Worm (Caenorhabditis elegans) whole organism, young adult: ENCODE data around the gene Y55F3AM.21.
A peak's percentile ranks its signal among the peaks of the same experiment; 100 is the strongest.

Source experiments
- B0019.2 ChIP-seq: fragments of 200-800 bp; sonication (Bioruptor generic); conservative IDR thresholded peaks from 2 replicates; pipeline ENCODE4 v1.3.6; 2022; ENCODE audit warnings: missing genetic modification reagents, missing genetic modification characterization, missing compliant biosample characterization
- C17E4.6 ChIP-seq: fragments of 200-800 bp; sonication (Bioruptor generic); IDR thresholded peaks from 2 replicates; pipeline ENCODE4 v1.3.6; 2022; ENCODE audit warnings: missing genetic modification reagents, missing genetic modification characterization, missing compliant biosample characterization
- D2030.7 ChIP-seq: fragments of 200-800 bp; sonication (Bioruptor generic); IDR thresholded peaks from 2 replicates; pipeline ENCODE4 v1.3.6; 2022; ENCODE audit warnings: missing genetic modification reagents, missing genetic modification characterization, missing compliant biosample characterization
- F22D6.2 ChIP-seq: sonication (generic microtip); optimal IDR thresholded peaks from 2 replicates; lab custom pipeline; 2016; ENCODE audit warnings: mild to moderate bottlenecking, missing genetic modification characterization, missing compliant biosample characterization
- F33H1.4 ChIP-seq: fragments of 200-800 bp; sonication (Bioruptor generic); IDR thresholded peaks from 2 replicates; pipeline ENCODE4 v1.3.6; 2022; ENCODE audit warnings: missing genetic modification reagents, missing genetic modification characterization, missing compliant biosample characterization
- K12H6.12 ChIP-seq: fragments of 200-800 bp; sonication (Bioruptor generic); optimal IDR thresholded peaks from 2 replicates; lab custom pipeline; 2018; ENCODE audit warnings: mild to moderate bottlenecking, missing genetic modification characterization, missing compliant biosample characterization
- Y56A3A.18 ChIP-seq: fragments of 200-800 bp; sonication (Bioruptor generic); IDR thresholded peaks from 2 replicates; pipeline ENCODE4 v1.3.6; 2022; ENCODE audit warnings: missing genetic modification reagents, missing genetic modification characterization, missing compliant biosample characterization
- Y95B8A.8 ChIP-seq: fragments of 200-800 bp; sonication (Bioruptor generic); IDR thresholded peaks from 2 replicates; pipeline ENCODE4 v1.3.6; 2022; ENCODE audit warnings: missing genetic modification reagents, missing genetic modification characterization, missing compliant biosample characterization
- aptf-2 ChIP-seq: fragments of 200-800 bp; sonication (Bioruptor generic); conservative IDR thresholded peaks from 2 replicates; pipeline ENCODE4 v1.3.6; 2022; ENCODE audit warnings: missing genetic modification reagents, missing genetic modification characterization, missing compliant biosample characterization
- aptf-3 ChIP-seq: fragments of 200-800 bp; sonication (Bioruptor generic); IDR thresholded peaks from 2 replicates; pipeline ENCODE4 v1.3.6; 2022; ENCODE audit warnings: missing genetic modification characterization, missing compliant biosample characterization
- atf-7 ChIP-seq: sonication (generic microtip); optimal IDR thresholded peaks from 2 replicates; lab custom pipeline; 2017; ENCODE audit warnings: mild to moderate bottlenecking, missing genetic modification characterization, missing compliant biosample characterization
- attf-3 ChIP-seq: fragments of 200-800 bp; sonication (Bioruptor generic); conservative IDR thresholded peaks from 2 replicates; pipeline ENCODE4 v1.3.6; 2022; ENCODE audit warnings: missing genetic modification reagents, missing genetic modification characterization, missing compliant biosample characterization
- attf-5 ChIP-seq: fragments of 200-800 bp; sonication (Bioruptor generic); optimal IDR thresholded peaks from 2 replicates; lab custom pipeline; 2018; ENCODE audit warnings: mild to moderate bottlenecking, missing genetic modification characterization, missing compliant biosample characterization
- attf-6 ChIP-seq: fragments of 200-800 bp; sonication (Bioruptor generic); IDR thresholded peaks from 2 replicates; pipeline ENCODE4 v1.3.6; 2022; ENCODE audit warnings: missing genetic modification reagents, missing genetic modification characterization, missing compliant biosample characterization
- bed-1 ChIP-seq: fragments of 200-800 bp; sonication (Bioruptor generic); IDR thresholded peaks from 2 replicates; pipeline ENCODE4 v1.3.6; 2022; ENCODE audit warnings: missing genetic modification reagents, missing genetic modification characterization, missing compliant biosample characterization
- bed-2 ChIP-seq: fragments of 200-800 bp; sonication (Bioruptor generic); IDR thresholded peaks from 2 replicates; pipeline ENCODE4 v1.3.6; 2022; ENCODE audit warnings: missing genetic modification reagents, missing genetic modification characterization, missing compliant biosample characterization
- ceh-40 ChIP-seq: fragments of 200-800 bp; sonication (Bioruptor generic); IDR thresholded peaks from 2 replicates; pipeline ENCODE4 v1.3.6; 2022; ENCODE audit warnings: missing genetic modification characterization, missing compliant biosample characterization
- chd-7 ChIP-seq: sonication (generic microtip); optimal IDR thresholded peaks from 2 replicates; lab custom pipeline; 2016; ENCODE audit warnings: mild to moderate bottlenecking, missing genetic modification characterization, moderate library complexity, missing compliant biosample characterization
- die-1 ChIP-seq: sonication (generic microtip); optimal IDR thresholded peaks from 2 replicates; lab custom pipeline; 2016; ENCODE audit warnings: missing genotype, mild to moderate bottlenecking, missing genetic modification characterization, missing compliant biosample characterization
- dpl-1 ChIP-seq: fragments of 150-350 bp; optimal IDR thresholded peaks from 2 replicates; lab custom pipeline; 2014; ENCODE audit warnings: missing biosample characterization, missing genetic modification reagents, missing genetic modification characterization
- egl-18 ChIP-seq: fragments of 200-800 bp; sonication (Bioruptor generic); IDR thresholded peaks from 2 replicates; pipeline ENCODE4 v1.3.6; 2022; ENCODE audit warnings: missing genetic modification reagents, missing genetic modification characterization, missing compliant biosample characterization
- egl-44 ChIP-seq: fragments of 200-800 bp; sonication (Bioruptor generic); IDR thresholded peaks from 2 replicates; pipeline ENCODE4 v1.3.6; 2022; ENCODE audit warnings: missing genetic modification reagents, missing genetic modification characterization, missing compliant biosample characterization
- egrh-3 ChIP-seq: fragments of 200-800 bp; sonication (Bioruptor generic); IDR thresholded peaks from 2 replicates; pipeline ENCODE4 v1.3.6; 2022; ENCODE audit warnings: missing genetic modification reagents, missing genetic modification characterization, missing compliant biosample characterization
- ets-4 ChIP-seq: fragments of 200-800 bp; sonication (Bioruptor generic); optimal IDR thresholded peaks from 2 replicates; lab custom pipeline; 2018; ENCODE audit warnings: mild to moderate bottlenecking, missing genetic modification characterization, missing compliant biosample characterization
- fkh-3 ChIP-seq: sonication (generic microtip); optimal IDR thresholded peaks from 2 replicates; lab custom pipeline; 2016; ENCODE audit warnings: mild to moderate bottlenecking, missing genetic modification characterization, missing compliant biosample characterization
- gei-17 ChIP-seq: fragments of 200-800 bp; sonication (Bioruptor generic); optimal IDR thresholded peaks from 2 replicates; lab custom pipeline; 2018; ENCODE audit warnings: mild to moderate bottlenecking, missing genetic modification characterization, missing compliant biosample characterization
- hlh-26 ChIP-seq: fragments of 200-800 bp; sonication (Bioruptor generic); conservative IDR thresholded peaks from 2 replicates; pipeline ENCODE4 v1.3.6; 2022; ENCODE audit warnings: missing genetic modification reagents, missing genetic modification characterization, missing compliant biosample characterization
- hmg-1.2 ChIP-seq: fragments of 200-800 bp; sonication (Bioruptor generic); IDR thresholded peaks from 2 replicates; pipeline ENCODE4 v1.3.6; 2022; ENCODE audit warnings: missing genetic modification reagents, missing genetic modification characterization, missing compliant biosample characterization
- hsf-1 ChIP-seq: fragments of 200-800 bp; sonication (Bioruptor generic); IDR thresholded peaks from 2 replicates; pipeline ENCODE4 v1.3.6; 2022; ENCODE audit warnings: missing genetic modification reagents, missing genetic modification characterization, missing compliant biosample characterization
- lin-40 ChIP-seq: sonication (generic microtip); optimal IDR thresholded peaks from 2 replicates; lab custom pipeline; 2016; ENCODE audit warnings: missing genetic modification characterization, mild to moderate bottlenecking, missing compliant biosample characterization, missing genotype, missing genetic modification reagents
- lir-1 ChIP-seq: fragments of 200-800 bp; sonication (Bioruptor generic); conservative IDR thresholded peaks from 2 replicates; pipeline ENCODE4 v1.3.6; 2022; ENCODE audit warnings: missing genetic modification reagents, missing genetic modification characterization, missing compliant biosample characterization
- madf-3 ChIP-seq: fragments of 200-800 bp; sonication (Bioruptor generic); IDR thresholded peaks from 2 replicates; pipeline ENCODE4 v1.3.6; 2022; ENCODE audit warnings: missing genetic modification reagents, missing genetic modification characterization, missing compliant biosample characterization
- madf-8 ChIP-seq: fragments of 200-800 bp; sonication (Bioruptor generic); conservative IDR thresholded peaks from 2 replicates; pipeline ENCODE4 v1.3.6; 2022; ENCODE audit warnings: missing genetic modification reagents, missing genetic modification characterization, missing compliant biosample characterization
- mel-28 ChIP-seq: sonication (generic microtip); optimal IDR thresholded peaks from 2 replicates; lab custom pipeline; 2016; ENCODE audit warnings: borderline replicate concordance, mild to moderate bottlenecking, missing genetic modification characterization, missing compliant biosample characterization
- nfya-1 ChIP-seq: sonication (generic microtip); optimal IDR thresholded peaks from 2 replicates; lab custom pipeline; 2017; ENCODE audit warnings: antibody characterized with exemption, missing compliant biosample characterization, missing genetic modification characterization, borderline replicate concordance; ENCODE audit not compliant: insufficient read depth
- nfyb-1 ChIP-seq: fragments of 200-800 bp; sonication (Bioruptor generic); IDR thresholded peaks from 2 replicates; pipeline ENCODE4 v1.3.6; 2022; ENCODE audit warnings: missing genetic modification reagents, missing genetic modification characterization, missing compliant biosample characterization
- nhr-90 ChIP-seq: sonication (generic microtip); optimal IDR thresholded peaks from 2 replicates; lab custom pipeline; 2016; ENCODE audit warnings: missing genotype, mild to moderate bottlenecking, missing genetic modification characterization, missing compliant biosample characterization
- pbrm-1 ChIP-seq: fragments of 200-800 bp; sonication (Bioruptor generic); IDR thresholded peaks from 2 replicates; pipeline ENCODE4 v1.3.6; 2022; ENCODE audit warnings: missing genetic modification reagents, missing genetic modification characterization, missing compliant biosample characterization
- rcor-1 ChIP-seq: fragments of 200-800 bp; sonication (Bioruptor generic); IDR thresholded peaks from 2 replicates; pipeline ENCODE4 v1.3.6; 2022; ENCODE audit warnings: missing genetic modification reagents, missing genetic modification characterization, missing compliant biosample characterization
- rec-8 ChIP-seq, 2 experiments: sonication (generic microtip); optimal IDR thresholded peaks; 2 replicates each; lab custom pipeline; 2016; ENCODE audit warnings: mild to moderate bottlenecking in 2 of 2, missing genetic modification characterization in 2 of 2, missing genetic modification reagents in 2 of 2, missing genotype in 2 of 2, missing biosample characterization in 1 of 2, missing compliant biosample characterization in 1 of 2, moderate library complexity in 1 of 2
- rpc-1 ChIP-seq, 2 experiments: fragments of 150-350 bp in 1 of 2; sonication (generic microtip) in 1 of 2; optimal IDR thresholded peaks; 2 replicates each; lab custom pipeline; 2014 to 2018; ENCODE audit warnings: missing biosample characterization in 1 of 2, missing genetic modification characterization in 1 of 2, missing genetic modification reagents in 1 of 2, missing genotype in 1 of 2
- tbx-9 ChIP-seq: sonication (generic microtip); optimal IDR thresholded peaks from 2 replicates; lab custom pipeline; 2016; ENCODE audit warnings: borderline replicate concordance, missing genetic modification characterization, inconsistent platforms, missing compliant biosample characterization
- unc-130 ChIP-seq: sonication (generic microtip); optimal IDR thresholded peaks from 2 replicates; lab custom pipeline; 2016; ENCODE audit warnings: missing genetic modification reagents, missing genetic modification characterization, missing compliant biosample characterization
- xnd-1 ChIP-seq: sonication (generic microtip); optimal IDR thresholded peaks from 2 replicates; lab custom pipeline; 2016; ENCODE audit warnings: missing genotype, missing genetic modification reagents, missing genetic modification characterization, missing compliant biosample characterization
- zfh-2 ChIP-seq: fragments of 200-800 bp; sonication (Bioruptor generic); conservative IDR thresholded peaks from 2 replicates; pipeline ENCODE4 v1.3.6; 2022; ENCODE audit warnings: missing genetic modification reagents, missing genetic modification characterization, missing compliant biosample characterization
- ztf-22 ChIP-seq: fragments of 200-800 bp; sonication (Bioruptor generic); optimal IDR thresholded peaks from 2 replicates; lab custom pipeline; 2018; ENCODE audit warnings: mild to moderate bottlenecking, missing genetic modification characterization, moderate library complexity, missing compliant biosample characterization
- ztf-26 ChIP-seq: sonication (generic microtip); optimal IDR thresholded peaks from 2 replicates; lab custom pipeline; 2017; ENCODE audit warnings: missing genetic modification characterization, missing compliant biosample characterization
- ztf-6 ChIP-seq: fragments of 200-800 bp; sonication (Bioruptor generic); IDR thresholded peaks from 2 replicates; pipeline ENCODE4 v1.3.6; 2022; ENCODE audit warnings: missing genetic modification reagents, missing genetic modification characterization, missing compliant biosample characterization

Y55F3AM.21 gene

ce11 chrIV:1012447-1012846, 39.0 kb downstream of the Y55F3AM.21 start, which contains the start of gene rbm-39 (continued):
- peak; percentile 77 for TF ChIP-seq lin-40 (tag; lab: Kevin White, UChicago)
- TF ChIP-seq K12H6.12 = peak; percentile 75
- TF ChIP-seq bed-2 (GFP tag; lab: Robert Waterston, UW) = no peak
- peak; percentile 30 for TF ChIP-seq ztf-26
- no peak for TF ChIP-seq atf-7 (tag; lab: Kevin White, UChicago)
- TF ChIP-seq nfya-1 (tag; lab: Kevin White, UChicago) = no peak
- no peak for TF ChIP-seq egl-44 (GFP tag; lab: Robert Waterston, UW)
- no peak for TF ChIP-seq Y56A3A.18
- TF ChIP-seq gei-17 (GFP tag; lab: Kevin White, UChicago) = no peak
- peak; percentile 71 for TF ChIP-seq hmg-1.2 (GFP tag; lab: Robert Waterston, UW)
- TF ChIP-seq chd-7 (tag; lab: Kevin White, UChicago) = no peak
- no peak for TF ChIP-seq C17E4.6 (GFP tag; lab: Robert Waterston, UW)
- TF ChIP-seq xnd-1 (tag; lab: Kevin White, UChicago) = peak; percentile 61
- TF ChIP-seq nhr-90 = no peak
- peak; percentile 90 for TF ChIP-seq attf-5
- peak; percentile 84 for TF ChIP-seq nfyb-1 (GFP tag; lab: Robert Waterston, UW)
- TF ChIP-seq hsf-1 (GFP tag; lab: Robert Waterston, UW) = peak; percentile 33; the same call in 1 of the 2 replicates
- TF ChIP-seq hlh-26 (GFP tag; lab: Robert Waterston, UW) = no peak
- peak; percentile 79 for TF ChIP-seq D2030.7
- no peak for TF ChIP-seq rpc-1 (optimal IDR thresholded peaks at IDR 0.05; lab: Kevin White, UChicago)
- no peak for TF ChIP-seq rpc-1 (tag; optimal IDR thresholded peaks at IDR 0.05; lab: Kevin White, UChicago)
- TF ChIP-seq aptf-2 (GFP tag; lab: Robert Waterston, UW) = no peak
- TF ChIP-seq B0019.2 = peak; percentile 58; the same call in 1 of the 2 replicates
- peak; percentile 69; the same call in 1 of the 2 replicates for TF ChIP-seq lir-1 (GFP tag; lab: Robert Waterston, UW)
- TF ChIP-seq Y95B8A.8 (GFP tag; lab: Robert Waterston, UW) = peak; percentile 82
- TF ChIP-seq attf-3 (GFP tag; lab: Robert Waterston, UW) = peak; percentile 74
- no peak for TF ChIP-seq F22D6.2
- no peak for TF ChIP-seq egrh-3 (GFP tag; lab: Robert Waterston, UW)
- TF ChIP-seq madf-8 (GFP tag; lab: Robert Waterston, UW) = peak; percentile 23; the same call in 1 of the 2 replicates
- TF ChIP-seq egl-18 (GFP tag; lab: Robert Waterston, UW) = no peak
- peak; percentile 100 for TF ChIP-seq madf-3 (GFP tag; lab: Robert Waterston, UW)
- no peak for TF ChIP-seq rec-8 (tag; optimal IDR thresholded peaks at IDR 0.05; lab: Kevin White, UChicago)
- no peak for TF ChIP-seq ztf-22 (GFP tag; lab: Kevin White, UChicago)
- no peak for TF ChIP-seq ets-4 (GFP tag; lab: Kevin White, UChicago)
- no peak for TF ChIP-seq fkh-3
- 0 out of 2 replicates have a peak, but pooled peaks have one; percentile 23 for TF ChIP-seq rcor-1 (GFP tag; lab: Robert Waterston, UW)
- no peak for TF ChIP-seq mel-28
- no peak for TF ChIP-seq attf-6 (GFP tag; lab: Robert Waterston, UW)
- TF ChIP-seq F33H1.4 (GFP tag; lab: Robert Waterston, UW) = peak; percentile 98
- peak; percentile 75 for TF ChIP-seq pbrm-1
- TF ChIP-seq dpl-1 (GFP tag; lab: Kevin White, UChicago) = peak; percentile 54
- no peak for TF ChIP-seq ztf-6
- TF ChIP-seq unc-130 (GFP tag; lab: Kevin White, UChicago) = peak; percentile 6
- TF ChIP-seq aptf-3 = no peak
- no peak for TF ChIP-seq ceh-40
- 0 out of 2 replicates have a peak, but pooled peaks have one; percentile 18 for TF ChIP-seq zfh-2 (GFP tag; lab: Robert Waterston, UW)
- no peak for TF ChIP-seq tbx-9 (tag; lab: Kevin White, UChicago)
- no peak for TF ChIP-seq bed-1 (GFP tag; lab: Robert Waterston, UW)
- TF ChIP-seq die-1 (tag; lab: Kevin White, UChicago) = no peak
